Worm (Caenorhabditis elegans) whole organism, L4/young adult: ENCODE measurements around the gene elt-3.

ENCODE experiments used
- W03F9.2 ChIP-seq: fragments of 150-350 bp; optimal IDR thresholded peaks from 2 replicates; lab custom pipeline; 2014; ENCODE audit warnings: missing biosample characterization, missing genetic modification characterization
- dao-5 ChIP-seq: sonication (generic microtip); optimal IDR thresholded peaks from 2 replicates; lab custom pipeline; 2016; ENCODE audit warnings: missing genotype, missing genetic modification characterization, moderate library complexity, missing compliant biosample characterization
- him-1 ChIP-seq: sonication (generic microtip); optimal IDR thresholded peaks from 2 replicates; lab custom pipeline; 2016; ENCODE audit warnings: missing genotype, missing genetic modification reagents, missing genetic modification characterization, missing compliant biosample characterization

DNA sequence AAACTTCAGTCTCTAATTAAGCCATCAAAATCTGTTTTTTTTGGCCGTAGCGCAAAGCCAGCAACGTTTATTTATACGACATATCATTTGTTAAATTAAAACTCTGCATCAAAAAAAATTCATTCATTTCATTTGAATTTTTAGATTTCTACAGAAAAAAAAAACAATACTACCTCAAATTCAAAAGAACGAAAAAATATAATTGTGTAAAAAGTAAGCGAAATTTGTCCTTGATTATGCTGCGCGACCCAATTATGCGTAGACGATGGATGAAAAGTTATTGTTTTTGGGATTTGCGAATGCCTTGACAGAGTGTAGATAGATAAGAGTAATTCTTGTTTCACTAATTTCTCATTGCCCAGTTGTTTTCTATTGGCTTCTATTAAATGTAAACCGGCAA is 28.5 kb downstream of the elt-3 start, which contains the start of gene F48F7.3:
- TF ChIP-seq him-1 (no peak), W03F9.2 (no peak), dao-5 (no peak)
